Worm (Caenorhabditis elegans): Measurements from ENCODE around the gene C07B5.6.

C07B5.6 gene

DNA sequence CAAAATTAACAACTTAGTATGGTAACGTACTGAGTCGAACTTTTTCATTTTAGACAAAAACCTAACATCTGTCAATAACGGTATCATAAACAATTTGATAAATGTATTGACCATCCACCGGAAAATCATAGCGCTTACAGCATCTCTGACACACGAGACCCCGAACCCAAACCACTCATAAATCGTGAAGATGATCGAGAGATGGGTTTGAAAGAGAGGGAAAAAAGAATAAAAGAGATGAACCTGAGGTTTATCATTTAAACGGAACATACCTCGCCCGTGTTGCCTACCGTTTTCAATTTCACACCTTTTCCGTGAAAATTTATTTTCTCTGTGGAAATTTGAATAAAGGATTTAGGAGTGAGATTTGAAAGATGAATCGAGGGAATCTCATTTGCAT, 29.2 kb upstream of the C07B5.6 start:
- TF ChIP-seq mab-5 (tag; optimal IDR thresholded peaks at IDR 0.05) (no peak), nhr-21 (tag; optimal IDR thresholded peaks at IDR 0.05) (peak; percentile 31), crh-2 (tag; optimal IDR thresholded peaks at IDR 0.05) (no peak), R02D3.7 (tag; optimal IDR thresholded peaks at IDR 0.05) (no peak), sem-4 (tag; optimal IDR thresholded peaks at IDR 0.05) (no peak), blmp-1 (tag; optimal IDR thresholded peaks at IDR 0.05; ENCODE audit: insufficient read depth) (peak; percentile 4), sma-9 (GFP tag; optimal IDR thresholded peaks at IDR 0.05) (peak; percentile 47), sma-9 (tag; optimal IDR thresholded peaks at IDR 0.05) (no peak), lin-39 (tag; optimal IDR thresholded peaks at IDR 0.05) (no peak), ZK546.5 (tag; optimal IDR thresholded peaks at IDR 0.05) (no peak), nhr-25 (tag; optimal IDR thresholded peaks at IDR 0.05) (no peak), sma-3 (GFP tag; optimal IDR thresholded peaks at IDR 0.05) (peak; percentile 22), nhr-12 (tag; optimal IDR thresholded peaks at IDR 0.05) (no peak), lsy-2 (tag; optimal IDR thresholded peaks at IDR 0.05) (no peak)

- no peak for TF ChIP-seq C34F6.9 (tag; optimal IDR thresholded peaks at IDR 0.05)
- TF ChIP-seq sma-3 (GFP tag; optimal IDR thresholded peaks at IDR 0.05) = peak; percentile 52
- TF ChIP-seq Y55F3AM.14 (GFP tag; optimal IDR thresholded peaks at IDR 0.05) = no peak
- no peak for TF ChIP-seq ztf-4 (tag; optimal IDR thresholded peaks at IDR 0.05)
- TF ChIP-seq crh-2 (tag; optimal IDR thresholded peaks at IDR 0.05) = no peak
- TF ChIP-seq sma-9 (GFP tag; optimal IDR thresholded peaks at IDR 0.05) = peak; percentile 51
- TF ChIP-seq sma-9 (tag; optimal IDR thresholded peaks at IDR 0.05) = no peak
- no peak for TF ChIP-seq nhr-6 (tag; optimal IDR thresholded peaks at IDR 0.05)
- no peak for TF ChIP-seq skn-1 (tag; optimal IDR thresholded peaks at IDR 0.05)
- TF ChIP-seq nhr-25 (tag; optimal IDR thresholded peaks at IDR 0.05) = no peak
Measured at ce11 chrX:9491439-9491838, 27.4 kb upstream of the C07B5.6 start.

- TF ChIP-seq gmeb-1 (tag; optimal IDR thresholded peaks at IDR 0.05) (no peak), lin-39 (tag; optimal IDR thresholded peaks at IDR 0.05) (no peak), unc-39 (tag; optimal IDR thresholded peaks at IDR 0.05) (no peak), alr-1 (tag; optimal IDR thresholded peaks at IDR 0.05) (no peak), nhr-21 (tag; optimal IDR thresholded peaks at IDR 0.05) (no peak), peb-1 (tag; optimal IDR thresholded peaks at IDR 0.05) (no peak), nhr-10 (tag; optimal IDR thresholded peaks at IDR 0.05) (no peak), elt-1 (tag; optimal IDR thresholded peaks at IDR 0.05) (no peak), snpc-4 (tag; optimal IDR thresholded peaks at IDR 0.05) (no peak), ZK546.5 (tag; optimal IDR thresholded peaks at IDR 0.05) (no peak), unc-62 (GFP tag; optimal IDR thresholded peaks at IDR 0.05) (no peak), F13H6.1 (tag; optimal IDR thresholded peaks at IDR 0.05) (no peak), nhr-23 (tag; optimal IDR thresholded peaks at IDR 0.05) (no peak), sma-9 (GFP tag; optimal IDR thresholded peaks at IDR 0.05) (no peak), sma-9 (tag; optimal IDR thresholded peaks at IDR 0.05) (no peak), mab-5 (tag; optimal IDR thresholded peaks at IDR 0.05) (no peak), elt-3 (tag; optimal IDR thresholded peaks at IDR 0.05) (no peak), ceh-82 (tag; optimal IDR thresholded peaks at IDR 0.05) (no peak), crh-2 (tag; optimal IDR thresholded peaks at IDR 0.05) (no peak), unc-55 (GFP tag; optimal IDR thresholded peaks at IDR 0.05) (no peak)
Measured at ce11 chrX:9494661-9495060, 24.2 kb upstream of the C07B5.6 start.

- TF ChIP-seq ceh-82 (tag; optimal IDR thresholded peaks at IDR 0.05) = no peak
- no peak for TF ChIP-seq ceh-16 (tag; optimal IDR thresholded peaks at IDR 0.05)
Measured at ce11 chrX:9499355-9499754, 19.5 kb upstream of the C07B5.6 start.

- TF ChIP-seq unc-39 (tag; optimal IDR thresholded peaks at IDR 0.05) = no peak
- no peak for TF ChIP-seq crh-2 (tag; optimal IDR thresholded peaks at IDR 0.05)
- no peak for TF ChIP-seq aly-2 (tag; optimal IDR thresholded peaks at IDR 0.05)
- TF ChIP-seq Y55F3AM.14 (GFP tag; optimal IDR thresholded peaks at IDR 0.05) = no peak
- TF ChIP-seq blmp-1 (tag; optimal IDR thresholded peaks at IDR 0.05; ENCODE audit: insufficient read depth) = no peak
- no peak for TF ChIP-seq lin-13 (GFP tag; optimal IDR thresholded peaks at IDR 0.05)
- peak; percentile 28 for TF ChIP-seq mab-5 (tag; optimal IDR thresholded peaks at IDR 0.05)
- TF ChIP-seq nhr-11 (tag; optimal IDR thresholded peaks at IDR 0.05) = no peak
- TF ChIP-seq unc-55 (GFP tag; optimal IDR thresholded peaks at IDR 0.05) = peak; percentile 5
- no peak for TF ChIP-seq nhr-237 (tag; optimal IDR thresholded peaks at IDR 0.05)
- no peak for TF ChIP-seq elt-3 (tag; optimal IDR thresholded peaks at IDR 0.05)
- no peak for TF ChIP-seq skn-1 (tag; optimal IDR thresholded peaks at IDR 0.05)
- no peak for TF ChIP-seq nhr-6 (tag; optimal IDR thresholded peaks at IDR 0.05)
- peak; percentile 17 for TF ChIP-seq ceh-16 (tag; optimal IDR thresholded peaks at IDR 0.05)
Measured at ce11 chrX:9504221-9504620, 14.6 kb upstream of the C07B5.6 start.
